Worm (Caenorhabditis elegans) whole organism, late embryonic: ENCODE data around the gene C44B9.2.

Source experiments
- K02D7.2 ChIP-seq: sonication (generic microtip); optimal IDR thresholded peaks from 2 replicates; lab custom pipeline; 2017; ENCODE audit warnings: mild to moderate bottlenecking, missing genetic modification characterization, missing compliant biosample characterization
- T23F11.4 ChIP-seq: fragments of 200-800 bp; sonication (Bioruptor generic); optimal IDR thresholded peaks from 2 replicates; lab custom pipeline; 2018; ENCODE audit warnings: mild to moderate bottlenecking, missing genetic modification characterization, missing compliant biosample characterization
- Y22D7AL.16 ChIP-seq: sonication (generic microtip); optimal IDR thresholded peaks from 2 replicates; lab custom pipeline; 2016; ENCODE audit warnings: missing genetic modification characterization, missing compliant biosample characterization
- ama-1 ChIP-seq: fragments of 150-350 bp; optimal IDR thresholded peaks from 2 replicates; lab custom pipeline; 2014
- ceh-18 ChIP-seq: sonication (generic microtip); optimal IDR thresholded peaks from 2 replicates; lab custom pipeline; 2016; ENCODE audit warnings: missing genetic modification characterization, missing compliant biosample characterization
- ceh-2 ChIP-seq: sonication (generic microtip); optimal IDR thresholded peaks from 2 replicates; lab custom pipeline; 2016; ENCODE audit warnings: missing genotype, missing genetic modification characterization, missing compliant biosample characterization
- ceh-22 ChIP-seq: sonication (generic microtip); optimal IDR thresholded peaks from 2 replicates; lab custom pipeline; 2017; ENCODE audit warnings: missing biosample characterization, missing genetic modification characterization
- ceh-30 ChIP-seq: fragments of 150-350 bp; optimal IDR thresholded peaks from 2 replicates; lab custom pipeline; 2014; ENCODE audit warnings: missing biosample characterization, missing genetic modification characterization
- ceh-31 ChIP-seq: sonication (generic microtip); optimal IDR thresholded peaks from 2 replicates; lab custom pipeline; 2016; ENCODE audit warnings: missing genetic modification characterization, missing compliant biosample characterization
- ceh-34 ChIP-seq: sonication (generic microtip); optimal IDR thresholded peaks from 2 replicates; lab custom pipeline; 2016; ENCODE audit warnings: mild to moderate bottlenecking, missing genetic modification characterization, missing compliant biosample characterization
- ceh-45 ChIP-seq: fragments of 200-800 bp; sonication (Bioruptor generic); IDR thresholded peaks from 2 replicates; pipeline ENCODE4 v1.3.6; 2022; ENCODE audit warnings: missing genetic modification reagents, missing genetic modification characterization, missing compliant biosample characterization
- ceh-48 ChIP-seq: sonication (generic microtip); optimal IDR thresholded peaks from 2 replicates; lab custom pipeline; 2016; ENCODE audit warnings: missing genetic modification characterization, inconsistent platforms, missing compliant biosample characterization
- ceh-9 ChIP-seq: sonication (generic microtip); optimal IDR thresholded peaks from 2 replicates; lab custom pipeline; 2016; ENCODE audit warnings: mild to moderate bottlenecking, missing genetic modification characterization, inconsistent platforms, missing compliant biosample characterization
- dve-1 ChIP-seq: sonication (generic microtip); optimal IDR thresholded peaks from 2 replicates; lab custom pipeline; 2017; ENCODE audit warnings: antibody characterized with exemption, mild to moderate bottlenecking, missing genetic modification characterization, missing compliant biosample characterization
- elt-2 ChIP-seq: sonication (generic microtip); optimal IDR thresholded peaks from 2 replicates; lab custom pipeline; 2016; ENCODE audit warnings: missing genetic modification reagents, missing genetic modification characterization, missing compliant biosample characterization
- eyg-1 ChIP-seq: sonication (generic microtip); optimal IDR thresholded peaks from 2 replicates; lab custom pipeline; 2016; ENCODE audit warnings: missing genotype, missing genetic modification characterization, missing compliant biosample characterization
- fkh-10 ChIP-seq: fragments of 150-350 bp; optimal IDR thresholded peaks from 2 replicates; lab custom pipeline; 2014; ENCODE audit warnings: missing biosample characterization, missing genetic modification reagents, missing genetic modification characterization
- hlh-13 ChIP-seq: fragments of 200-800 bp; sonication (Bioruptor generic); optimal IDR thresholded peaks from 2 replicates; lab custom pipeline; 2018; ENCODE audit warnings: mild to moderate bottlenecking, missing genetic modification characterization, missing compliant biosample characterization
- hlh-15 ChIP-seq: sonication (generic microtip); optimal IDR thresholded peaks from 2 replicates; lab custom pipeline; 2016; ENCODE audit warnings: missing genetic modification characterization, missing compliant biosample characterization
- hlh-6 ChIP-seq: sonication (generic microtip); optimal IDR thresholded peaks from 2 replicates; lab custom pipeline; 2016; ENCODE audit warnings: missing genotype, missing genetic modification characterization, missing compliant biosample characterization
- hlh-8 ChIP-seq: sonication (generic microtip); optimal IDR thresholded peaks from 2 replicates; lab custom pipeline; 2016; ENCODE audit warnings: missing genotype, missing genetic modification characterization, missing compliant biosample characterization
- lin-11 ChIP-seq: fragments of 200-800 bp; sonication (Bioruptor generic); optimal IDR thresholded peaks from 2 replicates; lab custom pipeline; 2018; ENCODE audit warnings: mild to moderate bottlenecking, missing genetic modification characterization, missing compliant biosample characterization
- nhr-232 ChIP-seq: sonication (generic microtip); optimal IDR thresholded peaks from 2 replicates; lab custom pipeline; 2016; ENCODE audit warnings: missing genetic modification characterization, missing compliant biosample characterization
- odd-2 ChIP-seq: sonication (generic microtip); optimal IDR thresholded peaks from 2 replicates; lab custom pipeline; 2017; ENCODE audit warnings: antibody characterized with exemption, mild to moderate bottlenecking, missing genetic modification characterization, missing compliant biosample characterization
- pag-3 ChIP-seq: sonication (generic microtip); optimal IDR thresholded peaks from 2 replicates; lab custom pipeline; 2016; ENCODE audit warnings: missing compliant biosample characterization, missing genetic modification characterization, borderline replicate concordance
- pha-2 ChIP-seq: sonication (generic microtip); optimal IDR thresholded peaks from 2 replicates; lab custom pipeline; 2017; ENCODE audit warnings: mild to moderate bottlenecking, missing genetic modification characterization, missing compliant biosample characterization
- pqm-1 ChIP-seq: sonication (generic microtip); optimal IDR thresholded peaks from 2 replicates; lab custom pipeline; 2016; ENCODE audit warnings: missing genetic modification characterization, missing compliant biosample characterization
- ref-2 ChIP-seq: sonication (generic microtip); optimal IDR thresholded peaks from 2 replicates; lab custom pipeline; 2016; ENCODE audit warnings: missing genetic modification characterization, missing compliant biosample characterization
- rnt-1 ChIP-seq: sonication (generic microtip); optimal IDR thresholded peaks from 2 replicates; lab custom pipeline; 2016; ENCODE audit warnings: missing genetic modification characterization, missing compliant biosample characterization
- sdc-2 ChIP-seq: sonication (generic microtip); optimal IDR thresholded peaks from 2 replicates; lab custom pipeline; 2016; ENCODE audit warnings: missing genotype, missing genetic modification characterization, missing compliant biosample characterization
- sox-2 ChIP-seq: fragments of 200-800 bp; sonication (Bioruptor generic); IDR thresholded peaks from 2 replicates; pipeline ENCODE4 v1.3.6; 2022; ENCODE audit warnings: missing genetic modification reagents, missing genetic modification characterization, missing compliant biosample characterization
- tbx-2 ChIP-seq: sonication (generic microtip); optimal IDR thresholded peaks from 2 replicates; lab custom pipeline; 2016; ENCODE audit warnings: missing genetic modification characterization, missing compliant biosample characterization
- tbx-7 ChIP-seq: sonication (generic microtip); optimal IDR thresholded peaks from 2 replicates; lab custom pipeline; 2016; ENCODE audit warnings: missing genotype, missing genetic modification characterization, missing compliant biosample characterization
- unc-3 ChIP-seq, 2 experiments: fragments of 200-800 bp in 1 of 2; sonication (Bioruptor generic) in 1 of 2; sonication (generic microtip) in 1 of 2; conservative IDR thresholded peaks in 1 of 2; optimal IDR thresholded peaks in 1 of 2; 2 replicates each; pipeline versions ENCODE4 v1.3.6 to Lab custom; 2016 to 2022; ENCODE audit warnings: missing compliant biosample characterization in 2 of 2, missing genetic modification characterization in 2 of 2, missing genetic modification reagents in 1 of 2
- unc-42 ChIP-seq: sonication (generic microtip); optimal IDR thresholded peaks from 2 replicates; lab custom pipeline; 2016; ENCODE audit warnings: missing genotype, missing genetic modification characterization, missing compliant biosample characterization
- unc-86 ChIP-seq: sonication (generic microtip); optimal IDR thresholded peaks from 2 replicates; lab custom pipeline; 2016; ENCODE audit warnings: missing genetic modification characterization, missing compliant biosample characterization
- ztf-16 ChIP-seq: sonication (generic microtip); optimal IDR thresholded peaks from 2 replicates; lab custom pipeline; 2017; ENCODE audit warnings: missing genetic modification characterization, missing compliant biosample characterization

C44B9.2 gene

DNA sequence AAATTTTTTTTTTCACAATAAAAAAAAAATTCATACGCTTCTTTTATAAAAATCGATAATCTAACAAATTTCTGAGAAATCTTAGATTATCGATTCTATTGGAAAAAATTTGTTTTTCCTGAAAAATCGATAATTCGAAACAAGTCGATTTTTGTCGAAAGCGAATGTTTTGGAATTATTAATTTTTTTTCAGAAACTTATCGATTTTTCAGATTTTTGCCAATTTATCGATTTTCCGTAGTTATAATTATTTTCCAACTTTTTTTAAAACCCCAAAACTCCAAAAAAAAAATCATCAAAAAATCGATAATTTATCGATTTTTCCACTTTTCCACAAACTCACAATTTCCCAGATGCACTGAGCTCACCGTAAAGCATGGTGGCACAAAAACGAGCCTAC lies 13.9 kb upstream of the C44B9.2 start:
- TF ChIP-seq ceh-48 (tag; lab: Kevin White, UChicago) (peak; percentile 42), ceh-31 (tag; lab: Kevin White, UChicago) (no peak)
- TF ChIP-seq, all 69 proteins: peak for 1

DNA sequence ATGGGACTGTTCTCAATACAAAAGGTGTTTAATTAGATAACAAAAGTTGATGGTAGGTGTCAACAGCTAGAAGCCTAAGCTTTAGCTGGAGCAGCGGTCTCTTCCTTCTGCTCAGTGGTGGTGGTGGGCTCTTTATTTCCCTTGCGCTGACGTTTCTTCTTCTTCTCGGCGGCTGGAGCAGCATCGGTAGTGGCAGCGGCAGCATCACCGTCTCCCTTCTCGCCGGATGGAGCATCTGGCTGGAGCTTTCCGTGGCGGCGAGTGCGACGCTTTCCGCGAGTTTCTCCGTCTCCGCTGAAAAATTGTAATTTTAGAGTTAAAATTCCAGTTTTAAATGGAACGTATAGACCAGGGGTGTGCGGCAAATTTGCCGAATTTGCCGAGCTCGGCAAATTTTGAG lies 8.1 kb upstream of the C44B9.2 start:
- TF ChIP-seq T23F11.4 (GFP tag; lab: Kevin White, UChicago) (no peak), K02D7.2 (no peak), fkh-10 (GFP tag; lab: Kevin White, UChicago) (no peak), ceh-34 (no peak), ceh-22 (tag; lab: Kevin White, UChicago) (no peak), sox-2 (GFP tag; lab: Robert Waterston, UW) (no peak), ref-2 (no peak), ceh-9 (no peak), rnt-1 (tag; lab: Kevin White, UChicago) (no peak), pqm-1 (tag; lab: Kevin White, UChicago) (no peak), lin-11 (tag; lab: Kevin White, UChicago) (no peak), odd-2 (tag; lab: Kevin White, UChicago) (no peak), hlh-8 (tag; lab: Kevin White, UChicago) (no peak)
- TF ChIP-seq, all 69 proteins: peak for 0

DNA sequence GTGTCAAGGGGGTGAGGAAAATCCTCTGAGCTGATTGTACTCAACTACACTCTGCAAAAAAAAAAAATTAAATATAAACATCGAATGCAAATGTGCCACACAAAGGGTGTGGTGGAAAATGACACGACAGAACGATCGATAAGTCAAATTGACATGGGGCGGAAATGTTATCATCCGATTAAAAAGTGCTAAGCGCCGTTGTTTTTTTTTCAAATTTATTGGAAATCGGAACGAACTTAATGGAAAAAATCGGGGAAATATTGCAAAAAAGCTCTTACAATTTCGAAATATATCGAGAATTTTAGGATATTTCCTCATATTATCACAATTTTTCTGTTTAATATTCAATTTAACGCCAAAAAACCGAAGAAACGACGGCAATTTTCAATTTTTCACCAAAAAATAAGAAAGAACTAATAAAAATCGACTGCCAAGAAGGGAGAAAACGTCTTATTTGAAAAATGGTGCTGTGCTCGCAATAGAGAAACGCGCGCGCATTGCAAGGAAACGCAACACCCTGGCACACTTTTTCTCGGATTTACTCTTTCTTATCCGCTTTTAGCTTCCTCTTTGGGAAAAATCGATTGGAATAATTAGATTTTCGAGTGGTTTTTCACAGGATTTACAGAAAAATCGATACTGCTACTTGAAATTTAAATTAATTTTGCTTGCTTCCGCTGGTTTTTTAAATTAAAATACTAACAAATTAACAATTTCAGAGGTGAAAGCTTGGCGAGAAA lies 6.4 kb upstream of the C44B9.2 start, which contains the start of the genes cey-4 and vps-50:
Gene cey-4, minus strand, starts transcription at position 51 of the 740 bp plus-strand sequence.
Gene vps-50, plus strand, starts transcription at position 541 of the 740 bp plus-strand sequence.
- TF ChIP-seq nhr-232, result no peak
- peak; percentile 68 for TF ChIP-seq unc-42 (tag; lab: Kevin White, UChicago)
- TF ChIP-seq odd-2 (tag; lab: Kevin White, UChicago), result no peak
- TF ChIP-seq ceh-31 (tag; lab: Kevin White, UChicago), result peak; percentile 60
- no peak for TF ChIP-seq tbx-7 (tag; lab: Kevin White, UChicago)
- no peak for TF ChIP-seq sdc-2
- TF ChIP-seq lin-11 (tag; lab: Kevin White, UChicago), result no peak
- TF ChIP-seq ama-1 (lab: Kevin White, UChicago), result no peak
- TF ChIP-seq pag-3 (tag; lab: Kevin White, UChicago), result no peak
- TF ChIP-seq ceh-2 (tag; lab: Kevin White, UChicago), result no peak
- TF ChIP-seq unc-86 (tag; lab: Kevin White, UChicago), result peak; percentile 31
- TF ChIP-seq hlh-6, result no peak
- peak; percentile 6 for TF ChIP-seq elt-2 (tag; lab: Kevin White, UChicago)
- TF ChIP-seq T23F11.4 (GFP tag; lab: Kevin White, UChicago), result no peak
- no peak for TF ChIP-seq pha-2 (tag; lab: Kevin White, UChicago)
- TF ChIP-seq hlh-8 (tag; lab: Kevin White, UChicago), result no peak
- no peak for TF ChIP-seq Y22D7AL.16
- no peak for TF ChIP-seq ref-2
- TF ChIP-seq ceh-18 (tag; lab: Kevin White, UChicago), result no peak
- TF ChIP-seq ceh-30 (tag; lab: Kevin White, UChicago), result no peak
- no peak for TF ChIP-seq eyg-1 (tag; lab: Kevin White, UChicago)
- TF ChIP-seq tbx-2 (tag; lab: Kevin White, UChicago), result peak; percentile 35
- peak; percentile 20 for TF ChIP-seq dve-1 (tag; lab: Kevin White, UChicago)
- no peak for TF ChIP-seq ceh-22 (tag; lab: Kevin White, UChicago)
- TF ChIP-seq hlh-15, result no peak
- TF ChIP-seq ceh-45 (GFP tag; lab: Robert Waterston, UW), result no peak
- TF ChIP-seq ceh-48 (tag; lab: Kevin White, UChicago), result peak; percentile 57
- TF ChIP-seq ztf-16 (tag; lab: Kevin White, UChicago), result peak; percentile 35
- no peak for TF ChIP-seq unc-3 (GFP tag; conservative IDR thresholded peaks at IDR 0.05; lab: Robert Waterston, UW)
- TF ChIP-seq unc-3 (tag; optimal IDR thresholded peaks at IDR 0.05; lab: Kevin White, UChicago), result peak; percentile 26
- no peak for TF ChIP-seq hlh-13 (GFP tag; lab: Kevin White, UChicago)
- TF ChIP-seq rnt-1 (tag; lab: Kevin White, UChicago), result no peak
- TF ChIP-seq, all 69 proteins: peak for 9
